Worm (Caenorhabditis elegans) whole organism, L4 larva: ENCODE results near the gene ZK1128.3.

Source experiments
- F10B5.3 ChIP-seq: sonication (generic microtip); optimal IDR thresholded peaks from 2 replicates; lab custom pipeline; 2016; ENCODE audit warnings: mild to moderate bottlenecking, missing genetic modification characterization, missing compliant biosample characterization
- F49E8.2 ChIP-seq: sonication (generic microtip); optimal IDR thresholded peaks from 2 replicates; lab custom pipeline; 2016; ENCODE audit warnings: missing compliant biosample characterization, mild to moderate bottlenecking, missing genetic modification characterization, borderline replicate concordance
- R02D3.7 ChIP-seq: fragments of 150-350 bp; sonication (generic microtip); optimal IDR thresholded peaks from 3 replicates; lab custom pipeline; 2014; ENCODE audit warnings: missing biosample characterization, missing genetic modification characterization
- T20F7.1 ChIP-seq: fragments of 200-800 bp; sonication (Bioruptor generic); optimal IDR thresholded peaks from 2 replicates; lab custom pipeline; 2018; ENCODE audit warnings: mild to moderate bottlenecking, missing genetic modification characterization, missing compliant biosample characterization
- Y105C5A.15 ChIP-seq: fragments of 200-800 bp; sonication (Bioruptor generic); IDR thresholded peaks from 2 replicates; pipeline ENCODE4 v1.3.6; 2022; ENCODE audit warnings: missing genetic modification characterization, missing compliant biosample characterization
- ZK546.5 ChIP-seq, 2 experiments: sonication (generic microtip); optimal IDR thresholded peaks; 2 replicates each; lab custom pipeline; 2017; ENCODE audit warnings: missing biosample characterization in 2 of 2, missing genetic modification characterization in 2 of 2
- aha-1 ChIP-seq: fragments of 150-350 bp; peaks from one replicate; lab custom pipeline; 2014; ENCODE audit warnings: missing biosample characterization, missing genetic modification characterization
- aly-2 ChIP-seq: sonication (generic microtip); optimal IDR thresholded peaks from 2 replicates; lab custom pipeline; 2018; ENCODE audit warnings: missing biosample characterization, missing genetic modification characterization
- ceh-28 ChIP-seq: fragments of 150-350 bp; optimal IDR thresholded peaks from 2 replicates; lab custom pipeline; 2014; ENCODE audit warnings: missing biosample characterization, missing genetic modification reagents, missing genetic modification characterization
- ceh-62 ChIP-seq: sonication (generic microtip); optimal IDR thresholded peaks from 2 replicates; lab custom pipeline; 2017; ENCODE audit warnings: missing biosample characterization, missing genetic modification characterization
- ces-1 ChIP-seq: fragments of 150-350 bp; sonication (generic microtip); optimal IDR thresholded peaks from 4 replicates; lab custom pipeline; 2014; ENCODE audit warnings: missing biosample characterization, missing genetic modification reagents, missing genetic modification characterization
- daf-19 ChIP-seq: fragments of 200-800 bp; sonication (Bioruptor generic); conservative IDR thresholded peaks from 2 replicates; pipeline ENCODE4 v1.3.6; 2022; ENCODE audit warnings: missing genetic modification characterization, missing compliant biosample characterization
- dmd-9 ChIP-seq: fragments of 200-800 bp; sonication (Bioruptor generic); IDR thresholded peaks from 2 replicates; pipeline ENCODE4 v1.3.6; 2022; ENCODE audit warnings: missing genetic modification reagents, missing genetic modification characterization, missing compliant biosample characterization
- dpl-1 ChIP-seq: fragments of 150-350 bp; optimal IDR thresholded peaks from 2 replicates; lab custom pipeline; 2014; ENCODE audit warnings: missing biosample characterization, missing genetic modification reagents, missing genetic modification characterization
- duxl-1 ChIP-seq: sonication (generic microtip); optimal IDR thresholded peaks from 2 replicates; lab custom pipeline; 2016; ENCODE audit warnings: mild to moderate bottlenecking, missing genetic modification characterization, moderate library complexity, missing compliant biosample characterization; ENCODE audit not compliant: poor library complexity
- dve-1 ChIP-seq: sonication (generic microtip); optimal IDR thresholded peaks from 2 replicates; lab custom pipeline; 2017; ENCODE audit warnings: antibody characterized with exemption, mild to moderate bottlenecking, missing genetic modification characterization, missing compliant biosample characterization; ENCODE audit not compliant: insufficient read depth
- egl-27 ChIP-seq: sonication (generic microtip); optimal IDR thresholded peaks from 3 replicates; lab custom pipeline; 2017; ENCODE audit warnings: missing biosample characterization, missing genetic modification reagents, missing genetic modification characterization
- egl-43 ChIP-seq: fragments of 200-800 bp; sonication (Bioruptor generic); IDR thresholded peaks from 2 replicates; pipeline ENCODE4 v1.3.6; 2022; ENCODE audit warnings: missing genetic modification reagents, missing genetic modification characterization, missing compliant biosample characterization
- hlh-11 ChIP-seq: fragments of 200-800 bp; sonication (Bioruptor generic); optimal IDR thresholded peaks from 2 replicates; lab custom pipeline; 2018; ENCODE audit warnings: mild to moderate bottlenecking, missing genetic modification characterization, missing compliant biosample characterization
- hmg-1.1 ChIP-seq: fragments of 200-800 bp; sonication (Bioruptor generic); IDR thresholded peaks from 2 replicates; pipeline ENCODE4 v1.3.6; 2022; ENCODE audit warnings: missing genetic modification reagents, missing genetic modification characterization, missing compliant biosample characterization
- lim-7 ChIP-seq: fragments of 200-800 bp; sonication (Bioruptor generic); IDR thresholded peaks from 2 replicates; pipeline ENCODE4 v1.3.6; 2022; ENCODE audit warnings: missing genetic modification characterization, missing compliant biosample characterization
- lin-15B ChIP-seq: fragments of 150-350 bp; sonication (generic microtip); optimal IDR thresholded peaks from 3 replicates; lab custom pipeline; 2014; ENCODE audit warnings: missing biosample characterization, missing genetic modification characterization
- lin-29 ChIP-seq: fragments of 200-800 bp; sonication (Bioruptor generic); IDR thresholded peaks from 2 replicates; pipeline ENCODE4 v1.3.6; 2022; ENCODE audit warnings: missing genetic modification reagents, missing genetic modification characterization, missing compliant biosample characterization
- lsy-2 ChIP-seq, 2 experiments: fragments of 150-350 bp in 1 of 2; sonication (generic microtip) in 1 of 2; optimal IDR thresholded peaks; 2 replicates each; lab custom pipeline; 2014 to 2017; ENCODE audit warnings: missing biosample characterization in 2 of 2, missing genetic modification characterization in 2 of 2
- mdt-29 ChIP-seq: fragments of 200-800 bp; sonication (Bioruptor generic); IDR thresholded peaks from 2 replicates; pipeline ENCODE4 v1.3.6; 2022; ENCODE audit warnings: missing genetic modification reagents, missing genetic modification characterization, missing compliant biosample characterization
- mep-1 ChIP-seq: fragments of 150-350 bp; sonication (generic microtip); optimal IDR thresholded peaks from 3 replicates; lab custom pipeline; 2014; ENCODE audit warnings: missing biosample characterization, missing genetic modification characterization
- mes-2 ChIP-seq: sonication (generic microtip); optimal IDR thresholded peaks from 2 replicates; lab custom pipeline; 2016; ENCODE audit warnings: missing genotype, mild to moderate bottlenecking, missing genetic modification characterization, missing compliant biosample characterization; ENCODE audit not compliant: poor library complexity, severe bottlenecking
- mxl-2 ChIP-seq: fragments of 200-800 bp; sonication (Bioruptor generic); conservative IDR thresholded peaks from 2 replicates; pipeline ENCODE4 v1.3.6; 2022; ENCODE audit warnings: missing genetic modification reagents, missing genetic modification characterization, missing compliant biosample characterization
- nhr-25 ChIP-seq: sonication (generic microtip); optimal IDR thresholded peaks from 2 replicates; lab custom pipeline; 2017; ENCODE audit warnings: missing genetic modification characterization, mild to moderate bottlenecking, missing compliant biosample characterization, antibody characterized with exemption, moderate library complexity, borderline replicate concordance; ENCODE audit not compliant: insufficient read depth
- nhr-41 ChIP-seq: fragments of 200-800 bp; sonication (Bioruptor generic); IDR thresholded peaks from 2 replicates; pipeline ENCODE4 v1.3.6; 2022; ENCODE audit warnings: missing genetic modification reagents, missing genetic modification characterization, missing compliant biosample characterization
- nhr-42 ChIP-seq: fragments of 200-800 bp; sonication (Bioruptor generic); IDR thresholded peaks from 2 replicates; pipeline ENCODE4 v1.3.6; 2022; ENCODE audit warnings: missing genetic modification characterization, missing compliant biosample characterization
- nhr-48 ChIP-seq: sonication (generic microtip); optimal IDR thresholded peaks from 2 replicates; lab custom pipeline; 2016; ENCODE audit warnings: mild to moderate bottlenecking, missing genetic modification characterization, missing compliant biosample characterization
- unc-39 ChIP-seq: sonication (generic microtip); optimal IDR thresholded peaks from 2 replicates; lab custom pipeline; 2017; ENCODE audit warnings: missing biosample characterization, missing genetic modification characterization
- vab-7 ChIP-seq: fragments of 200-800 bp; sonication (Bioruptor generic); IDR thresholded peaks from 2 replicates; pipeline ENCODE4 v1.3.6; 2022; ENCODE audit warnings: missing genetic modification reagents, missing genetic modification characterization, missing compliant biosample characterization
- zip-11 ChIP-seq: fragments of 200-800 bp; sonication (Bioruptor generic); IDR thresholded peaks from 2 replicates; pipeline ENCODE4 v1.3.6; 2022; ENCODE audit warnings: missing genetic modification characterization, missing compliant biosample characterization

Gene ZK1128.3

DNA sequence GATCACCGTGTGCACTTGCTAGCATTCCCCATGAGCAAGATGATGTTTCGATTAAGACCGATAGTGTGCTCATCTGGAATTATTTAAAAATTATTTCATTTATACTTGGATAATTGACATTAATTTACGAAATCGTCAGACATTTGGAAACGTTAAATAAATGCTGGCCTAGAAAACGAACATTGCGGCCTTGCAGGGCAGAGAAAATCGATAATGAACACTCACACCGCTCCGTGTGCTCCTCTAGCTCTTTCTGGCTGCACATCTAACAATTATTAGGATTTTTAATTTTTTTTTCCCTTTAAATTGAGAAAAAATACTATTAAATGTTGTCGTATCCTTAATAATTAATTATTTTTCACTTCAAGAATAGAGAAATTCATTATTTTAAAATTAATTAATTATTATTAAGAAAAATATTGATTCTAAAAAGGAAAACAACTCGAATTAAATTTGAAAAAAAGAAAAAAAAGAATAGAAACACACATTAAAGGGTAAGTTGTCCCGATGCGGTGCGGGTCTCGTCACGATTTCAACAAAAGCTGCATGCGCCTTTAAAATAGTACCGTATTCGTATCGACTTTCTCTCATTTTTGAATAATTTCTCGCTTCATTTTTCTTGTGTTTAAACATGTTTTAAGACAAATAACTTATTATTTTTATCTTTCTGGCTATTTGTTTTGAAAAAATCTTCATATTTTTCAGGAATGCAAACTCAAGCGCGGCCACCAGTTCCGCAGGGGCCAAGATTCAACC lies 1.5 kb upstream of the ZK1128.3 start, which contains the start of the genes gtf-2H3 and ham-3:
Gene gtf-2H3, minus strand, starts transcription at position 73 of the 756 bp plus-strand sequence.
Gene ham-3, plus strand, starts transcription at position 706 of the 756 bp plus-strand sequence.
- peak; percentile 65 for TF ChIP-seq ceh-28
- TF ChIP-seq lsy-2 (tag; optimal IDR thresholded peaks at IDR 0.05; lab: Kevin White, UChicago) = peak in 1 of 2 experiments; percentile 25
- no peak for TF ChIP-seq hlh-11
- TF ChIP-seq hmg-1.1 (GFP tag; lab: Robert Waterston, UW) = no peak
- TF ChIP-seq mes-2 (tag; lab: Kevin White, UChicago) = peak; percentile 65

- TF ChIP-seq R02D3.7 = peak; percentile 61
- no peak for TF ChIP-seq daf-19
- peak; percentile 33 for TF ChIP-seq dpl-1 (GFP tag; lab: Kevin White, UChicago)
- no peak for TF ChIP-seq nhr-48 (tag; lab: Kevin White, UChicago)
- TF ChIP-seq mes-2 (tag; lab: Kevin White, UChicago) = peak; percentile 45
- TF ChIP-seq hmg-1.1 (GFP tag; lab: Robert Waterston, UW) = 0 out of 2 replicates have a peak, but pooled peaks have one; percentile 13
- no peak for TF ChIP-seq ceh-62
- TF ChIP-seq ces-1 (GFP tag; lab: Kevin White, UChicago) = no peak
- TF ChIP-seq lsy-2 (tag; optimal IDR thresholded peaks at IDR 0.05; lab: Kevin White, UChicago) = peak in 1 of 2 experiments; percentile 68
- TF ChIP-seq dve-1 (tag; lab: Kevin White, UChicago) = peak; percentile 9
Observed at ce11 chrIII:10114662-10115061, 4.1 kb downstream of the ZK1128.3 start, which contains the start of the genes ZK1128.1 and mett-10. TSS of gene ZK1128.1 (minus strand) at chrIII:10114760. TSS of gene mett-10 (plus strand) at chrIII:10115036.

ce11 chrIII:10112958-10113357 lies 5.8 kb downstream of the ZK1128.3 start, which contains the start of gene vps-29:
TSS of gene vps-29 (minus strand) at chrIII:10113058.
- TF ChIP-seq vab-7 (no peak), dpl-1 (GFP tag; lab: Kevin White, UChicago) (no peak), mep-1 (tag; lab: Kevin White, UChicago) (no peak), lin-29 (GFP tag; lab: Robert Waterston, UW) (no peak)

DNA sequence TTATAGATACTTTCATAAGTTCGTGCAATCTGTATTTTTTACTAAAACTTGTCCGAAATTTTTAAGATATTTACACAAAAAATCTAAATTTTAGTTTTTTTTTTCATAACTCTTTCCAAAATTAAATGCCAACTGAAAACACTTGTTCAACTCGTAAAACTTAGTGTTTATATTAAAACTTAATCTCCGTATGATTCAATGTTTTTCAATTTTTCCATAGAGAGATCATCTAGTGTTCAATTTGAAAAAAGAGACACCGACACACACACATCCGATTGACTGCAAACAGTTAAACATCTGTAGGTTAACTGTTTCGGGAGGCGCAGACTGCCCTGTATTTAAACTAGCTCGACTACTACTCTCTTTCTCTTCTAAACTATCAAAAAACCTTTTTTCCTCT lies 9.7 kb downstream of the ZK1128.3 start, which contains the start of gene T16H12.9:
Gene T16H12.9, plus strand, starts transcription at position 301 of the 400 bp plus-strand sequence.
- TF ChIP-seq hmg-1.1 (GFP tag; lab: Robert Waterston, UW) (no peak), mdt-29 (GFP tag; lab: Robert Waterston, UW) (no peak), egl-43 (no peak), lim-7 (no peak), T20F7.1 (GFP tag; lab: Kevin White, UChicago) (no peak), lin-29 (GFP tag; lab: Robert Waterston, UW) (no peak), unc-39 (no peak), dmd-9 (no peak), mxl-2 (GFP tag; lab: Robert Waterston, UW) (no peak), Y105C5A.15 (GFP tag; lab: Robert Waterston, UW) (no peak), duxl-1 (tag; lab: Kevin White, UChicago) (no peak), daf-19 (no peak), vab-7 (no peak), hlh-11 (no peak), nhr-41 (GFP tag; lab: Robert Waterston, UW) (no peak), dve-1 (tag; lab: Kevin White, UChicago) (no peak), aly-2 (tag; lab: Kevin White, UChicago) (no peak)

ce11 chrIII:10106390-10106789 lies 12.3 kb downstream of the ZK1128.3 start, which contains the start of gene srt-55:
TSS of gene srt-55 (minus strand) at chrIII:10106490.
- no peak for TF ChIP-seq lin-15B
- TF ChIP-seq egl-27 (tag; lab: Kevin White, UChicago) = no peak
- TF ChIP-seq ZK546.5 (tag; optimal IDR thresholded peaks at IDR 0.05; lab: Kevin White, UChicago) = no peak
- no peak for TF ChIP-seq zip-11 (GFP tag; lab: Robert Waterston, UW)
- TF ChIP-seq lim-7 = no peak
- no peak for TF ChIP-seq aha-1
- no peak for TF ChIP-seq Y105C5A.15 (GFP tag; lab: Robert Waterston, UW)
- no peak for TF ChIP-seq mep-1 (tag; lab: Kevin White, UChicago)
- no peak for TF ChIP-seq nhr-25 (tag; lab: Kevin White, UChicago)
- TF ChIP-seq F49E8.2 (tag; lab: Kevin White, UChicago) = no peak
- TF ChIP-seq F10B5.3 (tag; lab: Kevin White, UChicago) = no peak
- TF ChIP-seq nhr-42 (GFP tag; lab: Robert Waterston, UW) = no peak
- no peak for TF ChIP-seq nhr-48 (tag; lab: Kevin White, UChicago)
